Worm (Caenorhabditis elegans) whole organism, L3 larva: Measurements from ENCODE around the gene ZK1320.3.

ENCODE experiments used
- fkh-10 ChIP-seq: sonication (generic microtip); optimal IDR thresholded peaks from 2 replicates; lab custom pipeline; 2017; ENCODE audit warnings: missing biosample characterization, missing genetic modification reagents, missing genetic modification characterization
- fos-1 ChIP-seq: fragments of 150-350 bp; optimal IDR thresholded peaks from 2 replicates; lab custom pipeline; 2014; ENCODE audit warnings: missing biosample characterization, missing genetic modification characterization
- lin-15B ChIP-seq: fragments of 150-350 bp; optimal IDR thresholded peaks from 2 replicates; lab custom pipeline; 2014; ENCODE audit warnings: missing biosample characterization, missing genetic modification characterization
- lin-39 ChIP-seq: fragments of 150-350 bp; optimal IDR thresholded peaks from 2 replicates; lab custom pipeline; 2018; ENCODE audit warnings: missing biosample characterization, missing genetic modification reagents, missing genetic modification characterization
- nhr-11 ChIP-seq: fragments of 150-350 bp; optimal IDR thresholded peaks from 2 replicates; lab custom pipeline; 2014; ENCODE audit warnings: missing biosample characterization, missing genetic modification characterization
- nhr-237 ChIP-seq: fragments of 150-350 bp; optimal IDR thresholded peaks from 2 replicates; lab custom pipeline; 2014; ENCODE audit warnings: missing biosample characterization, missing genetic modification characterization
- pha-4 ChIP-seq: fragments of 150-350 bp; optimal IDR thresholded peaks from 2 replicates; lab custom pipeline; 2014; ENCODE audit warnings: missing biosample characterization, missing genetic modification reagents, missing genetic modification characterization
- pqm-1 ChIP-seq: fragments of 150-350 bp; optimal IDR thresholded peaks from 2 replicates; lab custom pipeline; 2017; ENCODE audit warnings: missing biosample characterization, missing genetic modification characterization, inconsistent platforms
- zag-1 ChIP-seq: fragments of 150-350 bp; optimal IDR thresholded peaks from 2 replicates; lab custom pipeline; 2014; ENCODE audit warnings: missing biosample characterization, missing genetic modification characterization

ce11 chrII:9691839-9692238 is 31.6 kb upstream of the ZK1320.3 start, which contains the start of gene nlp-11:
- TF ChIP-seq lin-15B (tag; lab: Kevin White, UChicago) (no peak), pha-4 (no peak), nhr-11 (tag; lab: Kevin White, UChicago) (no peak), nhr-237 (tag; lab: Kevin White, UChicago) (no peak), pqm-1 (no peak), fkh-10 (GFP tag; lab: Kevin White, UChicago) (no peak), zag-1 (tag; lab: Kevin White, UChicago) (no peak), lin-39 (no peak), fos-1 (tag; lab: Kevin White, UChicago) (no peak)
